Worm (Caenorhabditis elegans): Measurements from ENCODE around the gene ZK131.11.

Gene ZK131.11

ce11 chrII:13791570-13792279, at the start of gene ZK131.11:
ZK131.11 (plus strand) TSS chrII:13792229.
- no peak for TF ChIP-seq madf-5 (GFP tag; IDR thresholded peaks at IDR 0.05)
- TF ChIP-seq nhr-48 (tag; optimal IDR thresholded peaks at IDR 0.05): no peak
- no peak for TF ChIP-seq jun-1 (tag; optimal IDR thresholded peaks at IDR 0.05)
- peak; percentile 92 for TF ChIP-seq aha-1 (tag)

- no peak for TF ChIP-seq D1046.2 (GFP tag; IDR thresholded peaks at IDR 0.05)
- no peak for TF ChIP-seq ceh-20 (GFP tag; IDR thresholded peaks at IDR 0.05)
- TF ChIP-seq lin-29 (GFP tag; IDR thresholded peaks at IDR 0.05): no peak
- peak; percentile 83 for TF ChIP-seq aha-1 (tag)
- no peak for TF ChIP-seq nhr-11 (tag; optimal IDR thresholded peaks at IDR 0.05)
- no peak for TF ChIP-seq hlh-11 (tag; optimal IDR thresholded peaks at IDR 0.05)
- TF ChIP-seq unc-62 (GFP tag; optimal IDR thresholded peaks at IDR 0.05 in 1 of 2): peak in 1 of 2 experiments; percentile 34
- TF ChIP-seq unc-62 (tag; optimal IDR thresholded peaks at IDR 0.05): no peak
These were observed 41.9 kb upstream of the ZK131.11 start for ce11 chrII:13750128-13750527.

- no peak for TF ChIP-seq egl-43 (GFP tag; IDR thresholded peaks at IDR 0.05)
- TF ChIP-seq F37D6.2 (tag; optimal IDR thresholded peaks at IDR 0.05): no peak
- 0 out of 2 replicates have a peak, but pooled peaks have one; percentile 27 for TF ChIP-seq tra-1 (GFP tag; IDR thresholded peaks at IDR 0.05)
- peak; percentile 13 for TF ChIP-seq nhr-28 (tag; optimal IDR thresholded peaks at IDR 0.05)
- TF ChIP-seq duxl-1 (tag; optimal IDR thresholded peaks at IDR 0.05; ENCODE audit: poor library complexity): no peak
- peak in 1 of 2 experiments; percentile 11 for TF ChIP-seq mdl-1 (tag; optimal IDR thresholded peaks at IDR 0.05)
These were observed 41.0 kb upstream of the ZK131.11 start for ce11 chrII:13751030-13751429.

ce11 chrII:13752016-13752415, 40.0 kb upstream of the ZK131.11 start, which contains the start of gene arrd-14:
arrd-14 (plus strand) TSS chrII:13752316.
- TF ChIP-seq nhr-111 (GFP tag; optimal IDR thresholded peaks at IDR 0.05) (no peak), zfp-3 (GFP tag; conservative IDR thresholded peaks at IDR 0.05) (no peak), ceh-20 (GFP tag; IDR thresholded peaks at IDR 0.05) (no peak), Y105C5A.15 (GFP tag; IDR thresholded peaks at IDR 0.05) (no peak), vab-7 (GFP tag; IDR thresholded peaks at IDR 0.05) (no peak), ama-1 (optimal IDR thresholded peaks at IDR 0.05) (no peak), dpl-1 (GFP tag; optimal IDR thresholded peaks at IDR 0.05) (no peak), ceh-82 (tag; optimal IDR thresholded peaks at IDR 0.05) (no peak), T20F7.1 (GFP tag; optimal IDR thresholded peaks at IDR 0.05) (no peak), nhr-76 (tag; optimal IDR thresholded peaks at IDR 0.05) (no peak), tag-97 (GFP tag; IDR thresholded peaks at IDR 0.05) (no peak)

- TF ChIP-seq tag-97 (GFP tag; IDR thresholded peaks at IDR 0.05) (no peak), lsy-2 (tag; optimal IDR thresholded peaks at IDR 0.05) (peak in 1 of 2 experiments; percentile 46), aha-1 (tag) (peak; percentile 79), nhr-28 (tag; optimal IDR thresholded peaks at IDR 0.05) (peak; percentile 6), hlh-30 (tag; optimal IDR thresholded peaks at IDR 0.05; ENCODE audit: insufficient read depth) (no peak), mes-2 (tag; optimal IDR thresholded peaks at IDR 0.05; ENCODE audit: poor library complexity, severe bottlenecking) (peak; percentile 30), hmg-1.1 (GFP tag; IDR thresholded peaks at IDR 0.05) (0 out of 2 replicates have a peak, but pooled peaks have one; percentile 19), pha-4 (GFP tag; IDR thresholded peaks at IDR 0.05) (no peak), pha-4 (tag; optimal IDR thresholded peaks at IDR 0.05) (no peak), mep-1 (tag; optimal IDR thresholded peaks at IDR 0.05) (peak; percentile 15)
These were observed 35.8 kb upstream of the ZK131.11 start for ce11 chrII:13756232-13756631.

All from whole organism, L4 larva.